Worm (Caenorhabditis elegans): ENCODE measurements around the gene C13A2.7.

C13A2.7 gene

DNA sequence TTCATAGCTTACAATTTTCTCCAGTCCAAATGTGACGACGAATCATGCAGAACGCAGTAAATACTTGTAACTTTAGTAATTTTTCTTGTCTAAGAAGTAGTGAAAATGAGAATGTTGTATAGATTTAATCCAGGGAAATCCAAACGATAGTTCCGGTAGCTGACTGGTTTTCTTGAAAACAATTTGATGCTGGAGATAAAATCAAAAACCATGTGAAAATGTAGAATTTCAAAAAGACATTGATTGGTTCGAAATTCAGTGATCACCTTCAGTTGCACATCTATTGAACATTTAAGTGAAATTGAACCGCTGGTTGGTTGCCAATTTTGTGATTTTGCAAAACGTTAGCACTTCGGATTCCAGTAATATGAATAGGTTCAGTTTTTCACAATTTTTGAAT, 2.1 kb upstream of the C13A2.7 start, which contains the start of gene C13A2.9:
Gene C13A2.9, minus strand, starts transcription at position 101 of the 400 bp plus-strand sequence.
- TF ChIP-seq ztf-23 (GFP tag; IDR thresholded peaks at IDR 0.05): no peak
- TF ChIP-seq T22C8.4 (GFP tag; IDR thresholded peaks at IDR 0.05): no peak
- TF ChIP-seq cog-1 (tag; optimal IDR thresholded peaks at IDR 0.05): no peak

ce11 chrV:7269399-7269798, 3.3 kb downstream of the C13A2.7 start, which contains the start of gene C13A2.6:
C13A2.6 (plus strand) TSS chrV:7269699.
- TF ChIP-seq flt-1 (GFP tag; IDR thresholded peaks at IDR 0.05) (no peak), ztf-23 (GFP tag; IDR thresholded peaks at IDR 0.05) (no peak), ztf-29 (GFP tag; IDR thresholded peaks at IDR 0.05) (no peak), med-1 (GFP tag; optimal IDR thresholded peaks at IDR 0.05; ENCODE audit: insufficient read depth) (no peak), tab-1 (GFP tag; IDR thresholded peaks at IDR 0.05) (no peak), T22C8.4 (GFP tag; IDR thresholded peaks at IDR 0.05) (no peak), klf-2 (GFP tag; conservative IDR thresholded peaks at IDR 0.05) (no peak), cog-1 (tag; optimal IDR thresholded peaks at IDR 0.05) (no peak), ref-1 (GFP tag; conservative IDR thresholded peaks at IDR 0.05) (no peak)

- TF ChIP-seq ref-1 (GFP tag; conservative IDR thresholded peaks at IDR 0.05) (no peak), med-1 (GFP tag; optimal IDR thresholded peaks at IDR 0.05; ENCODE audit: insufficient read depth) (no peak), T22C8.4 (GFP tag; IDR thresholded peaks at IDR 0.05) (no peak), ztf-29 (GFP tag; IDR thresholded peaks at IDR 0.05) (no peak), klf-2 (GFP tag; conservative IDR thresholded peaks at IDR 0.05) (no peak), cog-1 (tag; optimal IDR thresholded peaks at IDR 0.05) (no peak), flt-1 (GFP tag; IDR thresholded peaks at IDR 0.05) (no peak), ztf-23 (GFP tag; IDR thresholded peaks at IDR 0.05) (no peak), tab-1 (GFP tag; IDR thresholded peaks at IDR 0.05) (no peak)
Observed at ce11 chrV:7274992-7275391, 8.9 kb downstream of the C13A2.7 start, which contains the start of gene C13A2.10. C13A2.10 (minus strand) TSS chrV:7275092.

DNA sequence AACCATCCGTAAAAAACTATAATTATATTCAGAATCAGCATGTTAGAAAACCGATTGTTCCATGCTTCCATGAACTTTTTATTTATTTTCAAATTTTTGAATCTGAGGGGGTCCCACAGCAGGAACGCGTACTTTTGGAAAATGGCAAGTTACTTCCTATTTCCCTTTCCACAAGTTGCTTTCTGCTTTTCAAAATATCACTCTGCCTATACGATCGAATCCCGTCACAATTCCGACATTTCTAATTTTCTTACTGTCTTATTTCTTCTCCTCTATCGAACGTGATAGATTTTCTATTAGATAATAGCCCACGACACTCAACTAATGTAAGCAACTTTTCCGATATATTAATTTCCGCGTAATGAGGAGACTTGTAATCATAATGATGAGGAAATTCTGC, 9.4 kb downstream of the C13A2.7 start, which contains the start of gene C13A2.5:
Gene C13A2.5, plus strand, starts transcription at position 301 of the 400 bp plus-strand sequence.
- no peak for TF ChIP-seq ztf-29 (GFP tag; IDR thresholded peaks at IDR 0.05)
- no peak for TF ChIP-seq klf-2 (GFP tag; conservative IDR thresholded peaks at IDR 0.05)

ce11 chrV:7279090-7279489, 13.0 kb downstream of the C13A2.7 start, which contains the start of gene C13A2.4:
C13A2.4 (plus strand) TSS chrV:7279390.
- TF ChIP-seq flt-1 (GFP tag; IDR thresholded peaks at IDR 0.05) (no peak), ztf-29 (GFP tag; IDR thresholded peaks at IDR 0.05) (no peak), ref-1 (GFP tag; conservative IDR thresholded peaks at IDR 0.05) (no peak), tab-1 (GFP tag; IDR thresholded peaks at IDR 0.05) (no peak), med-1 (GFP tag; optimal IDR thresholded peaks at IDR 0.05; ENCODE audit: insufficient read depth) (no peak), cog-1 (tag; optimal IDR thresholded peaks at IDR 0.05) (no peak), T22C8.4 (GFP tag; IDR thresholded peaks at IDR 0.05) (no peak), klf-2 (GFP tag; conservative IDR thresholded peaks at IDR 0.05) (no peak), ztf-23 (GFP tag; IDR thresholded peaks at IDR 0.05) (no peak)

- TF ChIP-seq ztf-23 (GFP tag; IDR thresholded peaks at IDR 0.05): no peak
Observed at ce11 chrV:7282037-7282436, 15.9 kb downstream of the C13A2.7 start, which contains the start of gene C13A2.3. C13A2.3 (plus strand) TSS chrV:7282337.

DNA sequence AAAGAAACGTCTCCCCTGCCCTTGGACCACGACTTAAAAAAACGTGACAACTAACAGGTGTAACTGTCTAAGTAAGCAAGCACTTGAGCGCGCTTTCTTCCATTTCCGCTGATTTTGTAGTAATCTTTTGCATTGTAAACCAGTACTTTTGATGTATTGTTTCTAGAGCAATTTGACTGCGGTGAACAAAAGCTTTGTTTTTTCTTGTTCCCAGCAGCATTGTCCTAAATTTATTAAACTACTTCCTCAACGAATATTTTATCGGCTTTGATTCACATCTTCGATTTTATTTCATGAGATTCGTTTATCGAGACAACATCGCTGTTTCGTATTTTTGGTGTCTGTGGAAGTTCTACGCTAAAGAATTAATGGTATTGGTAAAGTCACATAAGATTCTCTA, 22.6 kb downstream of the C13A2.7 start, which contains the start of gene C13A2.1:
Gene C13A2.1, plus strand, starts transcription at position 301 of the 400 bp plus-strand sequence.
- TF ChIP-seq T22C8.4 (GFP tag; IDR thresholded peaks at IDR 0.05): no peak
- no peak for TF ChIP-seq ztf-23 (GFP tag; IDR thresholded peaks at IDR 0.05)
- TF ChIP-seq ref-1 (GFP tag; conservative IDR thresholded peaks at IDR 0.05): no peak
- TF ChIP-seq tab-1 (GFP tag; IDR thresholded peaks at IDR 0.05): no peak
- no peak for TF ChIP-seq ztf-29 (GFP tag; IDR thresholded peaks at IDR 0.05)
- TF ChIP-seq med-1 (GFP tag; optimal IDR thresholded peaks at IDR 0.05; ENCODE audit: insufficient read depth): no peak
- no peak for TF ChIP-seq klf-2 (GFP tag; conservative IDR thresholded peaks at IDR 0.05)
- no peak for TF ChIP-seq flt-1 (GFP tag; IDR thresholded peaks at IDR 0.05)
- TF ChIP-seq cog-1 (tag; optimal IDR thresholded peaks at IDR 0.05): no peak

- no peak for TF ChIP-seq T22C8.4 (GFP tag; IDR thresholded peaks at IDR 0.05)
- TF ChIP-seq med-1 (GFP tag; optimal IDR thresholded peaks at IDR 0.05; ENCODE audit: insufficient read depth): no peak
- TF ChIP-seq ref-1 (GFP tag; conservative IDR thresholded peaks at IDR 0.05): no peak
- TF ChIP-seq ztf-23 (GFP tag; IDR thresholded peaks at IDR 0.05): no peak
- TF ChIP-seq cog-1 (tag; optimal IDR thresholded peaks at IDR 0.05): no peak
- no peak for TF ChIP-seq tab-1 (GFP tag; IDR thresholded peaks at IDR 0.05)
- no peak for TF ChIP-seq flt-1 (GFP tag; IDR thresholded peaks at IDR 0.05)
- no peak for TF ChIP-seq ztf-29 (GFP tag; IDR thresholded peaks at IDR 0.05)
- TF ChIP-seq klf-2 (GFP tag; conservative IDR thresholded peaks at IDR 0.05): no peak
Observed at ce11 chrV:7295270-7295669, 29.1 kb downstream of the C13A2.7 start, which contains the start of gene F07G11.4. F07G11.4 (minus strand) TSS chrV:7295370.

- TF ChIP-seq flt-1 (GFP tag; IDR thresholded peaks at IDR 0.05) (no peak), med-1 (GFP tag; optimal IDR thresholded peaks at IDR 0.05; ENCODE audit: insufficient read depth) (no peak), cog-1 (tag; optimal IDR thresholded peaks at IDR 0.05) (no peak), T22C8.4 (GFP tag; IDR thresholded peaks at IDR 0.05) (no peak), tab-1 (GFP tag; IDR thresholded peaks at IDR 0.05) (no peak), ztf-29 (GFP tag; IDR thresholded peaks at IDR 0.05) (no peak), klf-2 (GFP tag; conservative IDR thresholded peaks at IDR 0.05) (no peak), ref-1 (GFP tag; conservative IDR thresholded peaks at IDR 0.05) (no peak), ztf-23 (GFP tag; IDR thresholded peaks at IDR 0.05) (no peak)
Observed at ce11 chrV:7297263-7297662, 31.1 kb downstream of the C13A2.7 start, which contains the start of gene srj-32. srj-32 (minus strand) TSS chrV:7297363.

DNA sequence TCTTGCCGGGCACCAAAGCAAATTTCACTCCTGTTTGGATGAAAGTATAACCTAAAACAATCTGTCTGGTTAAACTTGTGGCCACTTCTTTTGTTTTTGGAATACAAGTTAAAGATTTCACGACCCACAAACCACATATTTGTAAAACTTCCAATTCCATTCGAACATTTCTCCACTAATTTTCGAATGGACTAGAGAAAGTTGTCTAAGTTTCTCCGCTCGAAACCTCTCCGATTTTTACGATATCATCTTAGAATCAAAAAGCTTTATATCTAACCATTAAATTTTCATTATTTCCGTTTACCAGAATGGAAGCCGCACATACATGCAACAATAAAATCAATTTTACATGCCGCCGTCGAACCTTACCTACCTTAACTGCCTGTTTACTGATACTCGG, 32.3 kb downstream of the C13A2.7 start, which contains the start of gene F07G11.3:
Gene F07G11.3, plus strand, starts transcription at position 301 of the 400 bp plus-strand sequence.
- TF ChIP-seq ztf-29 (GFP tag; IDR thresholded peaks at IDR 0.05) (no peak), flt-1 (GFP tag; IDR thresholded peaks at IDR 0.05) (no peak), tab-1 (GFP tag; IDR thresholded peaks at IDR 0.05) (no peak), ref-1 (GFP tag; conservative IDR thresholded peaks at IDR 0.05) (no peak), klf-2 (GFP tag; conservative IDR thresholded peaks at IDR 0.05) (no peak), med-1 (GFP tag; optimal IDR thresholded peaks at IDR 0.05; ENCODE audit: insufficient read depth) (no peak), T22C8.4 (GFP tag; IDR thresholded peaks at IDR 0.05) (no peak), ztf-23 (GFP tag; IDR thresholded peaks at IDR 0.05) (no peak), cog-1 (tag; optimal IDR thresholded peaks at IDR 0.05) (no peak)
